Worm (Caenorhabditis elegans) whole organism, L2 larva: Measurements from ENCODE around the gene nep-10.

ENCODE experiments used
- ZK546.5 ChIP-seq: sonication (generic microtip); optimal IDR thresholded peaks from 2 replicates; lab custom pipeline; 2017; ENCODE audit warnings: missing biosample characterization, missing genetic modification characterization
- ceh-82 ChIP-seq: fragments of 150-350 bp; optimal IDR thresholded peaks from 2 replicates; lab custom pipeline; 2014; ENCODE audit warnings: missing biosample characterization, missing genetic modification characterization
- egl-27 ChIP-seq: sonication (generic microtip); optimal IDR thresholded peaks from 3 replicates; lab custom pipeline; 2017; ENCODE audit warnings: missing biosample characterization, missing genetic modification reagents, missing genetic modification characterization
- lsy-2 ChIP-seq, 2 experiments: fragments of 150-350 bp in 1 of 2; sonication (generic microtip) in 1 of 2; optimal IDR thresholded peaks; 2 replicates each; lab custom pipeline; 2014 to 2017; ENCODE audit warnings: missing biosample characterization in 2 of 2, missing genetic modification characterization in 2 of 2
- mdl-1 ChIP-seq, 2 experiments: fragments of 150-350 bp in 1 of 2; sonication (generic microtip) in 1 of 2; optimal IDR thresholded peaks; 2 replicates each; lab custom pipeline; 2017; ENCODE audit warnings: missing biosample characterization in 2 of 2, missing genetic modification characterization in 2 of 2
- nhr-11 ChIP-seq: fragments of 150-350 bp; optimal IDR thresholded peaks from 2 replicates; lab custom pipeline; 2014; ENCODE audit warnings: missing biosample characterization, missing genetic modification characterization
- nhr-12 ChIP-seq: fragments of 150-350 bp; optimal IDR thresholded peaks from 2 replicates; lab custom pipeline; 2014; ENCODE audit warnings: missing biosample characterization, missing genetic modification characterization
- peb-1 ChIP-seq: fragments of 150-350 bp; optimal IDR thresholded peaks from 2 replicates; lab custom pipeline; 2014; ENCODE audit warnings: missing biosample characterization, missing genetic modification characterization
- sma-9 ChIP-seq, 2 experiments: fragments of 150-350 bp in 1 of 2; sonication (generic microtip) in 1 of 2; optimal IDR thresholded peaks; 2 replicates each; lab custom pipeline; 2014 to 2016; ENCODE audit warnings: missing genetic modification characterization in 2 of 2, mild to moderate bottlenecking in 1 of 2, missing biosample characterization in 1 of 2, missing compliant biosample characterization in 1 of 2, missing genetic modification reagents in 1 of 2, moderate library complexity in 1 of 2
- unc-39 ChIP-seq: fragments of 150-350 bp; optimal IDR thresholded peaks from 2 replicates; lab custom pipeline; 2014; ENCODE audit warnings: missing biosample characterization, missing genetic modification characterization
- unc-62 ChIP-seq: fragments of 150-350 bp; optimal IDR thresholded peaks from 2 replicates; lab custom pipeline; 2014; ENCODE audit warnings: missing biosample characterization, missing genetic modification reagents, missing genetic modification characterization
- ztf-11 ChIP-seq: sonication (generic microtip); optimal IDR thresholded peaks from 2 replicates; lab custom pipeline; 2017; ENCODE audit warnings: missing biosample characterization, missing genetic modification characterization
- ztf-4 ChIP-seq: fragments of 150-350 bp; optimal IDR thresholded peaks from 2 replicates; lab custom pipeline; 2014; ENCODE audit warnings: missing biosample characterization, missing genetic modification characterization

ce11 chrII:3445285-3445806 is 42.6 kb upstream of the nep-10 start, which contains the start of the genes C16C8.5 and C16C8.16:
- TF ChIP-seq nhr-12 (tag; lab: Kevin White, UChicago) (no peak), peb-1 (tag; lab: Kevin White, UChicago) (no peak), sma-9 (GFP tag; optimal IDR thresholded peaks at IDR 0.05; lab: Kevin White, UChicago) (no peak), sma-9 (tag; optimal IDR thresholded peaks at IDR 0.05; lab: Kevin White, UChicago) (no peak), unc-62 (GFP tag; lab: Kevin White, UChicago) (no peak), ZK546.5 (tag; lab: Kevin White, UChicago) (no peak), lsy-2 (tag; optimal IDR thresholded peaks at IDR 0.05; lab: Kevin White, UChicago) (no peak), nhr-11 (tag; lab: Kevin White, UChicago) (no peak), unc-39 (tag; lab: Kevin White, UChicago) (no peak), egl-27 (tag; lab: Kevin White, UChicago) (no peak), ztf-4 (tag; lab: Kevin White, UChicago) (no peak), ceh-82 (tag; lab: Kevin White, UChicago) (no peak), ztf-11 (tag; lab: Kevin White, UChicago) (no peak), mdl-1 (tag; optimal IDR thresholded peaks at IDR 0.05; lab: Kevin White, UChicago) (no peak)
